Fruit fly (Drosophila melanogaster) whole organism, embryonic: ENCODE data around the gene Bcat.

ENCODE experiments used
- Asciz ChIP-seq: fragments of 200-800 bp; sonication (Bioruptor generic); optimal IDR thresholded peaks from 2 replicates; lab custom pipeline; 2017; ENCODE audit warnings: missing biosample characterization, mild to moderate bottlenecking, missing genetic modification characterization, missing genetic modification reagents
- Blimp-1 ChIP-seq: fragments of 200-800 bp; sonication (Bioruptor generic); optimal IDR thresholded peaks from 3 replicates; lab custom pipeline; 2018; ENCODE audit warnings: missing biosample characterization, missing genetic modification characterization, mild to moderate bottlenecking, moderate library complexity, missing genetic modification reagents
- CG10431 ChIP-seq: fragments of 200-800 bp; sonication (Bioruptor generic); optimal IDR thresholded peaks from 3 replicates; lab custom pipeline; 2018; ENCODE audit warnings: missing biosample characterization, mild to moderate bottlenecking, missing genetic modification characterization
- CG11456 ChIP-seq: fragments of 200-800 bp; sonication (Bioruptor generic); IDR thresholded peaks from 3 replicates; pipeline ENCODE4 v1.3.6; 2022; ENCODE audit warnings: missing biosample characterization, missing genetic modification characterization
- CG12104 ChIP-seq: fragments of 200-800 bp; sonication (Bioruptor generic); optimal IDR thresholded peaks from 3 replicates; lab custom pipeline; 2016; ENCODE audit warnings: missing biosample characterization, missing genetic modification characterization
- CG12236 ChIP-seq: fragments of 200-800 bp; sonication (Bioruptor generic); optimal IDR thresholded peaks from 2 replicates; lab custom pipeline; 2016; ENCODE audit warnings: missing biosample characterization, missing genetic modification characterization
- CG12769 ChIP-seq: fragments of 200-800 bp; sonication (Bioruptor generic); optimal IDR thresholded peaks from 2 replicates; lab custom pipeline; 2019; ENCODE audit warnings: missing biosample characterization, mild to moderate bottlenecking, missing genetic modification characterization, moderate library complexity
- CG13296 ChIP-seq: fragments of 200-800 bp; sonication (Bioruptor generic); optimal IDR thresholded peaks from 3 replicates; lab custom pipeline; 2018; ENCODE audit warnings: missing biosample characterization, mild to moderate bottlenecking, missing genetic modification characterization
- CG13424 ChIP-seq: fragments of 200-800 bp; sonication (Bioruptor generic); optimal IDR thresholded peaks from 2 replicates; lab custom pipeline; 2019; ENCODE audit warnings: missing biosample characterization, mild to moderate bottlenecking, missing genetic modification characterization, moderate library complexity
- CG14441 ChIP-seq: fragments of 200-800 bp; sonication (Bioruptor generic); IDR thresholded peaks from 2 replicates; pipeline ENCODE4 v1.3.6; 2022; ENCODE audit warnings: missing biosample characterization, missing genetic modification characterization
- CG15696 ChIP-seq: fragments of 200-800 bp; sonication (Bioruptor generic); optimal IDR thresholded peaks from 2 replicates; lab custom pipeline; 2019; ENCODE audit warnings: missing biosample characterization, mild to moderate bottlenecking, missing genetic modification characterization, moderate library complexity
- CG1792 ChIP-seq: fragments of 200-800 bp; sonication (Bioruptor generic); optimal IDR thresholded peaks from 2 replicates; lab custom pipeline; 2016; ENCODE audit warnings: missing biosample characterization, missing genetic modification characterization
- CG18619 ChIP-seq: fragments of 200-800 bp; sonication (Bioruptor generic); optimal IDR thresholded peaks from 3 replicates; lab custom pipeline; 2017; ENCODE audit warnings: missing biosample characterization, mild to moderate bottlenecking, missing genetic modification characterization
- CG30431 ChIP-seq: fragments of 200-800 bp; sonication (Bioruptor generic); optimal IDR thresholded peaks from 2 replicates; lab custom pipeline; 2017; ENCODE audit warnings: missing biosample characterization, missing genetic modification characterization
- CG31441 ChIP-seq: fragments of 200-800 bp; sonication (Bioruptor generic); IDR thresholded peaks from 2 replicates; pipeline ENCODE4 v1.3.6; 2022; ENCODE audit warnings: missing biosample characterization, missing genetic modification characterization
- CG34376 ChIP-seq: fragments of 200-800 bp; sonication (Bioruptor generic); optimal IDR thresholded peaks from 2 replicates; lab custom pipeline; 2018; ENCODE audit warnings: missing biosample characterization, mild to moderate bottlenecking, missing genetic modification characterization
- CG6654 ChIP-seq: fragments of 200-800 bp; sonication (Bioruptor generic); optimal IDR thresholded peaks from 2 replicates; lab custom pipeline; 2017; ENCODE audit warnings: missing biosample characterization, mild to moderate bottlenecking, missing genetic modification characterization
- CG9797 ChIP-seq: fragments of 200-800 bp; sonication (Bioruptor generic); optimal IDR thresholded peaks from 3 replicates; lab custom pipeline; 2018; ENCODE audit warnings: missing biosample characterization, mild to moderate bottlenecking, missing genetic modification characterization
- Dbx ChIP-seq: fragments of 200-800 bp; sonication (Bioruptor generic); IDR thresholded peaks from 3 replicates; pipeline ENCODE4 v1.3.6; 2022; ENCODE audit warnings: missing biosample characterization, missing genetic modification characterization
- Dip3 ChIP-seq: fragments of 200-800 bp; sonication (Bioruptor generic); optimal IDR thresholded peaks from 3 replicates; lab custom pipeline; 2016; ENCODE audit warnings: missing biosample characterization, missing genetic modification characterization
- Dll ChIP-seq: fragments of 200-800 bp; sonication (Bioruptor generic); IDR thresholded peaks from 4 replicates; pipeline ENCODE4 v1.3.6; 2022; ENCODE audit warnings: missing biosample characterization, missing genetic modification characterization; ENCODE audit not compliant: partially characterized antibody
- Hr39 ChIP-seq: fragments of >200 bp; optimal IDR thresholded peaks from 2 replicates; lab custom pipeline; 2017
- Kr ChIP-seq: fragments of 200-800 bp; sonication (Bioruptor generic); optimal IDR thresholded peaks from 2 replicates; lab custom pipeline; 2017; ENCODE audit warnings: missing biosample characterization, mild to moderate bottlenecking, missing genetic modification characterization
- Max ChIP-seq: fragments of 200-800 bp; sonication (Bioruptor generic); optimal IDR thresholded peaks from 2 replicates; lab custom pipeline; 2016; ENCODE audit warnings: missing biosample characterization, mild to moderate bottlenecking, missing genetic modification characterization
- Trl ChIP-seq, 3 experiments: fragments of >200 bp in 2 of 3; fragments of 200-800 bp in 1 of 3; sonication (Bioruptor generic) in 1 of 3; optimal IDR thresholded peaks; 2 replicates in 1 of 3; 3 replicates in 2 of 3; lab custom pipeline; 2016 to 2017; ENCODE audit warnings: missing biosample characterization in 1 of 3, missing genetic modification characterization in 1 of 3
- Usf ChIP-seq: fragments of 200-800 bp; sonication (Bioruptor generic); optimal IDR thresholded peaks from 2 replicates; lab custom pipeline; 2017; ENCODE audit warnings: missing genotype, missing biosample characterization, missing genetic modification characterization
- az2 ChIP-seq: fragments of 200-800 bp; sonication (Bioruptor generic); optimal IDR thresholded peaks from 3 replicates; lab custom pipeline; 2016; ENCODE audit warnings: missing biosample characterization, missing genetic modification characterization
- bab2 ChIP-seq: fragments of 200-800 bp; sonication (Bioruptor generic); optimal IDR thresholded peaks from 2 replicates; lab custom pipeline; 2016; ENCODE audit warnings: missing biosample characterization, missing genetic modification characterization
- br ChIP-seq: fragments of >200 bp; optimal IDR thresholded peaks from 2 replicates; lab custom pipeline; 2017
- btn ChIP-seq: fragments of 200-800 bp; sonication (Bioruptor generic); optimal IDR thresholded peaks from 2 replicates; lab custom pipeline; 2016; ENCODE audit warnings: missing biosample characterization, missing genetic modification characterization
- chinmo ChIP-seq: fragments of 200-800 bp; sonication (Bioruptor generic); IDR thresholded peaks from 4 replicates; pipeline ENCODE4 v1.3.6; 2022; ENCODE audit warnings: missing biosample characterization, missing genetic modification characterization; ENCODE audit not compliant: partially characterized antibody
- chm ChIP-seq: fragments of 200-800 bp; sonication (Bioruptor generic); IDR thresholded peaks from 2 replicates; pipeline ENCODE4 v1.3.6; 2022; ENCODE audit warnings: missing biosample characterization, missing genetic modification characterization
- cwo ChIP-seq: fragments of 200-800 bp; sonication (Bioruptor generic); optimal IDR thresholded peaks from 3 replicates; lab custom pipeline; 2017; ENCODE audit warnings: missing biosample characterization, missing genetic modification characterization, mild to moderate bottlenecking, moderate library complexity, missing genetic modification reagents
- dmrt99B ChIP-seq: fragments of 200-800 bp; sonication (Bioruptor generic); optimal IDR thresholded peaks from 2 replicates; lab custom pipeline; 2018; ENCODE audit warnings: missing biosample characterization, mild to moderate bottlenecking, missing genetic modification characterization, moderate library complexity
- en ChIP-seq: fragments of 200-800 bp; sonication (Bioruptor generic); optimal IDR thresholded peaks from 2 replicates; lab custom pipeline; 2016; ENCODE audit warnings: missing biosample characterization, missing genetic modification characterization
- ewg ChIP-seq: fragments of 200-800 bp; sonication (Bioruptor generic); optimal IDR thresholded peaks from 3 replicates; lab custom pipeline; 2017; ENCODE audit warnings: mild to moderate bottlenecking, missing biosample characterization, missing genetic modification reagents, missing genetic modification characterization
- jumu ChIP-seq: fragments of 200-800 bp; sonication (Bioruptor generic); optimal IDR thresholded peaks from 3 replicates; lab custom pipeline; 2016; ENCODE audit warnings: missing biosample characterization, missing genetic modification characterization
- luna ChIP-seq: fragments of 200-800 bp; sonication (Bioruptor generic); optimal IDR thresholded peaks from 2 replicates; lab custom pipeline; 2016; ENCODE audit warnings: missing biosample characterization, missing genetic modification characterization
- mirr ChIP-seq: fragments of 200-800 bp; sonication (Bioruptor generic); optimal IDR thresholded peaks from 3 replicates; lab custom pipeline; 2018; ENCODE audit warnings: missing biosample characterization, mild to moderate bottlenecking, missing genetic modification characterization
- nau ChIP-seq: fragments of 200-800 bp; sonication (Bioruptor generic); optimal IDR thresholded peaks from 3 replicates; lab custom pipeline; 2017; ENCODE audit warnings: missing biosample characterization, mild to moderate bottlenecking, missing genetic modification characterization, missing genetic modification reagents
- pb ChIP-seq: fragments of 200-800 bp; sonication (Bioruptor generic); optimal IDR thresholded peaks from 3 replicates; lab custom pipeline; 2016; ENCODE audit warnings: missing biosample characterization, missing genetic modification characterization
- pnt ChIP-seq: fragments of 200-800 bp; sonication (Bioruptor generic); optimal IDR thresholded peaks from 3 replicates; lab custom pipeline; 2016; ENCODE audit warnings: missing biosample characterization, missing genetic modification characterization
- psq ChIP-seq: fragments of 200-800 bp; sonication (Bioruptor generic); optimal IDR thresholded peaks from 2 replicates; lab custom pipeline; 2017; ENCODE audit warnings: missing biosample characterization, missing genetic modification characterization
- run ChIP-seq: fragments of 200-800 bp; sonication (Bioruptor generic); optimal IDR thresholded peaks from 3 replicates; lab custom pipeline; 2018; ENCODE audit warnings: missing biosample characterization, mild to moderate bottlenecking, missing genetic modification characterization
- schlank ChIP-seq: fragments of 200-800 bp; sonication (Bioruptor generic); optimal IDR thresholded peaks from 2 replicates; lab custom pipeline; 2018; ENCODE audit warnings: missing biosample characterization, mild to moderate bottlenecking, missing genetic modification characterization
- sd ChIP-seq: fragments of 200-800 bp; sonication (Bioruptor generic); optimal IDR thresholded peaks from 3 replicates; lab custom pipeline; 2018; ENCODE audit warnings: missing biosample characterization, mild to moderate bottlenecking, missing genetic modification characterization, moderate library complexity
- sima ChIP-seq: fragments of 200-800 bp; sonication (Bioruptor generic); optimal IDR thresholded peaks from 2 replicates; lab custom pipeline; 2016; ENCODE audit warnings: missing biosample characterization, missing genetic modification characterization
- sr ChIP-seq: fragments of 200-800 bp; sonication (Bioruptor generic); IDR thresholded peaks from 3 replicates; pipeline ENCODE4 v1.3.6; 2022; ENCODE audit warnings: missing biosample characterization, missing genetic modification characterization
- tap ChIP-seq: fragments of 200-800 bp; optimal IDR thresholded peaks from 3 replicates; lab custom pipeline; 2019; ENCODE audit warnings: missing biosample characterization, mild to moderate bottlenecking, missing genetic modification characterization, moderate library complexity
- tio ChIP-seq: fragments of 200-800 bp; sonication (Bioruptor generic); optimal IDR thresholded peaks from 2 replicates; lab custom pipeline; 2017; ENCODE audit warnings: missing biosample characterization, missing genetic modification characterization, inconsistent platforms
- trh ChIP-seq: fragments of 200-800 bp; sonication (Bioruptor generic); optimal IDR thresholded peaks from 2 replicates; lab custom pipeline; 2016; ENCODE audit warnings: missing biosample characterization, missing genetic modification characterization
- wor ChIP-seq: fragments of 200-800 bp; sonication (Bioruptor generic); IDR thresholded peaks from 2 replicates; pipeline ENCODE4 v1.3.6; 2022; ENCODE audit warnings: missing biosample characterization, missing genetic modification characterization

Gene Bcat

DNA sequence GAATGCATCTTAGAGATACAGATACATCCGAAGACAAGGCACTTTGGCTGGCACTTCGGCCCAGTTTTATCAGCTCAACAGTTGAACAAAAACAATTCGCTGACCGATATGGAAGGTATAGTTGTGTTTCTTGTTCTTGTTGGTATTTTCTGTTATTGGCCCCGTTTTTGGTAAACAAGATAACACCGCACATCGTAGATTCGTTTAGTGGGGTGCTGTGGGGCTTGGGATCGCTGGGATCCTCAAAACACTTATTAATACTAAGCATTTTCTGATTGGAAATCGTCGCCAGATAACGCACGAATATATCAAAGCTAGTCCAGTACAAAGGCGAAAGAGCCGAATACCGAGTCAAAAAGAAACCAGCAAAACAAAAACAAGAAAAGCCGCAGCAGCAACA, 6.9 kb downstream of the Bcat start (continued):
- TF ChIP-seq sd (tag; lab: Kevin White, UChicago) (peak; percentile 70), luna (no peak), Max (no peak), dmrt99B (no peak), sr (GFP tag; lab: Robert Waterston, UW) (no peak), CG18619 (GFP tag; lab: Kevin White, UChicago) (no peak), bab2 (GFP tag; lab: Kevin White, UChicago) (no peak), Hr39 (lab: Kevin White, UChicago) (no peak), Trl (optimal IDR thresholded peaks at IDR 0.05; lab: Kevin White, UChicago) (no peak), Trl (GFP tag; optimal IDR thresholded peaks at IDR 0.05; lab: Kevin White, UChicago) (no peak), sima (GFP tag; lab: Kevin White, UChicago) (no peak), Asciz (no peak), cwo (GFP tag; lab: Kevin White, UChicago) (no peak), Dip3 (GFP tag; lab: Kevin White, UChicago) (no peak), psq (GFP tag; lab: Kevin White, UChicago) (no peak), CG11456 (no peak), Kr (GFP tag; lab: Kevin White, UChicago) (no peak), Usf (GFP tag; lab: Kevin White, UChicago) (no peak), CG13424 (tag; lab: Kevin White, UChicago) (no peak), CG12104 (no peak), tio (GFP tag; lab: Kevin White, UChicago) (no peak), trh (GFP tag; lab: Kevin White, UChicago) (no peak), CG34376 (GFP tag; lab: Kevin White, UChicago) (peak; percentile 90), pb (GFP tag; lab: Kevin White, UChicago) (no peak), CG13296 (GFP tag; lab: Kevin White, UChicago) (peak; percentile 32), chm (GFP tag; lab: Robert Waterston, UW) (0 out of 2 replicates have a peak, but pooled peaks have one; percentile 21), ewg (no peak), CG15696 (tag; lab: Kevin White, UChicago) (no peak), CG30431 (GFP tag; lab: Kevin White, UChicago) (no peak), Blimp-1 (no peak), en (GFP tag; lab: Kevin White, UChicago) (no peak), tap (no peak), jumu (GFP tag; lab: Kevin White, UChicago) (no peak), az2 (GFP tag; lab: Kevin White, UChicago) (no peak), CG12236 (GFP tag; lab: Kevin White, UChicago) (no peak), CG9797 (no peak), btn (GFP tag; lab: Kevin White, UChicago) (no peak), chinmo (0 out of 4 replicates have a peak, but pooled peaks have one; percentile 8), Dll (GFP tag; lab: Robert Waterston, UW) (no peak), CG12769 (tag; lab: Kevin White, UChicago) (peak; percentile 7), schlank (tag; lab: Kevin White, UChicago) (no peak), wor (no peak), pnt (GFP tag; lab: Kevin White, UChicago) (no peak), CG31441 (GFP tag; lab: Robert Waterston, UW) (no peak), CG1792 (GFP tag; lab: Kevin White, UChicago) (no peak), CG14441 (GFP tag; lab: Robert Waterston, UW) (no peak), CG6654 (no peak), Dbx (no peak), br (no peak), nau (GFP tag; lab: Kevin White, UChicago) (no peak), CG10431 (no peak), run (no peak), mirr (GFP tag; lab: Kevin White, UChicago) (peak; percentile 87)
